Worm (Caenorhabditis elegans) whole organism, midembryonic: ENCODE data around the gene atl-1.

Source experiments
- med-1 ChIP-seq: sonication (generic microtip); optimal IDR thresholded peaks from 2 replicates; lab custom pipeline; 2017; ENCODE audit warnings: missing genetic modification characterization, mild to moderate bottlenecking, missing compliant biosample characterization, antibody characterized with exemption, missing genetic modification reagents; ENCODE audit not compliant: insufficient read depth
- ref-1 ChIP-seq: fragments of 200-800 bp; sonication (Bioruptor generic); conservative IDR thresholded peaks from 2 replicates; pipeline ENCODE4 v1.3.6; 2022; ENCODE audit warnings: missing genetic modification reagents, missing genetic modification characterization, missing compliant biosample characterization
- tab-1 ChIP-seq: fragments of 200-800 bp; sonication (Bioruptor generic); IDR thresholded peaks from 2 replicates; pipeline ENCODE4 v1.3.6; 2022; ENCODE audit warnings: missing genetic modification characterization, missing compliant biosample characterization
- ztf-23 ChIP-seq: fragments of 200-800 bp; sonication (Bioruptor generic); IDR thresholded peaks from 2 replicates; pipeline ENCODE4 v1.3.6; 2022; ENCODE audit warnings: missing genetic modification reagents, missing genetic modification characterization, missing compliant biosample characterization
- ztf-29 ChIP-seq: fragments of 200-800 bp; sonication (Bioruptor generic); IDR thresholded peaks from 2 replicates; pipeline ENCODE4 v1.3.6; 2022; ENCODE audit warnings: missing genetic modification reagents, missing genetic modification characterization, missing compliant biosample characterization

- TF ChIP-seq tab-1 (GFP tag; lab: Robert Waterston, UW) = no peak
- TF ChIP-seq ztf-23 (GFP tag; lab: Robert Waterston, UW) = no peak
- no peak for TF ChIP-seq ztf-29 (GFP tag; lab: Robert Waterston, UW)
- TF ChIP-seq med-1 (GFP tag; lab: Kevin White, UChicago) = no peak
- no peak for TF ChIP-seq ref-1
These were observed 47.3 kb upstream of the atl-1 start, which contains the start of gene ZK287.7 for ce11 chrV:9692649-9693112.
